Fruit fly (Drosophila melanogaster): ENCODE measurements around the gene CG33060.

DNA sequence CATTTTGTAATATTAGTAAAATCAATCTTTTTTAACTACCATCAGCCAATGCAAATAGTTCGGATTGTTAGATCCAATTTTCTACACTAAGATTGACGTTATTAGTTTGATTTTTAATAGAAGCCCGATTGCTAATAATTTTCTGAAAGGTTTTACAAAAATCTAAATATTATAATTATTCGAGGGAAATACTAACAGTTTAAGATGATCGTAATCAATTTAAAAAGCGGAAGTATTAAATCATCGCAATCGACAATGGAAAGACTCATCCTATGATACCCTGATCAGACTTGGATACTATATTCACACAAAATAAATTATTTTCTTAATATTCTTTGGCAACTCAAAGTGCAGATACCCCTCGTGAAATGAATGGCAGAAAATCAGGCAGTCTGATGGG, 27.0 kb downstream of the CG33060 start:
- TF ChIP-seq psq (GFP tag; optimal IDR thresholded peaks at IDR 0.05) (no peak), Dif (GFP tag; optimal IDR thresholded peaks at IDR 0.05; ENCODE audit: partially characterized antibody) (no peak), rgr (GFP tag; optimal IDR thresholded peaks at IDR 0.05) (no peak), Hr78 (GFP tag; optimal IDR thresholded peaks at IDR 0.05) (no peak), Hnf4 (GFP tag; optimal IDR thresholded peaks at IDR 0.05) (no peak), OdsH (GFP tag; optimal IDR thresholded peaks at IDR 0.05) (no peak), HLH106 (tag; optimal IDR thresholded peaks at IDR 0.05) (no peak), Mio (GFP tag; optimal IDR thresholded peaks at IDR 0.05) (no peak), h (GFP tag; optimal IDR thresholded peaks at IDR 0.05) (no peak), usp (GFP tag; optimal IDR thresholded peaks at IDR 0.05) (no peak), pan (optimal IDR thresholded peaks at IDR 0.05) (no peak), Dfd (GFP tag; optimal IDR thresholded peaks at IDR 0.05) (no peak)

Measured in whole organism, wandering third instar larva.